Comparison of ENCODE assay signal across 7 worm cellular contexts in the genomic region with DNA sequence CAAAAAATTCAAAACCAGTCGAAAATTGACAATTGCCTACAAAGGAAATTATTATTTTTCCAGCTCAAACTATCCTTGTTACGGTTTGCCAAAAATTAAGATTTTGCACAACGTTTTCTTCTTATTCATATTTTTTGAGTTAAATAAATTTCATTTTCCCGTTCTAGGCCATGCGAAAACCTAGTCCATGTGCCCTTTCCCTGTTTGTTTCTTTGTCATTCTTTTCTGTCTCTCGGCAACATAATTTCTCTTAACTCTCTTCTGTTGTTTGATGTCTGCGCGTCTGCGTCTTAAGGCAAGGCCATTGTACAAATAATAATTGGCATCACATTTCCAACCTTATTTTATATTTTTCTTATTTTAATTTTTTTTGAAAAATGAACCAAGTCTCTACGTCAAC.
A peak's percentile ranks its signal among the peaks of the same experiment; 100 is the strongest.
TF ChIP-seq lines count a peak whose summit lies in the region.

nhr-228 (plus strand) TSS at position 261 of the 400 bp plus-strand sequence.

TF ChIP-seq in whole organism, L1 larva, 84 proteins besides CTCF, POLR2A, EP300 and RAD21 (continued from another document and continues in another):
- TF ChIP-seq nhr-237 (tag; optimal IDR thresholded peaks at IDR 0.05; lab: Kevin White, UChicago) (no peak), aly-2 (tag; optimal IDR thresholded peaks at IDR 0.05; lab: Kevin White, UChicago) (no peak), lin-39 (tag; optimal IDR thresholded peaks at IDR 0.05; lab: Kevin White, UChicago) (no peak), lsy-2 (tag; optimal IDR thresholded peaks at IDR 0.05; lab: Kevin White, UChicago) (peak; percentile 29 to 73), lin-13 (GFP tag; optimal IDR thresholded peaks at IDR 0.05; lab: Kevin White, UChicago) (no peak), nhr-12 (tag; optimal IDR thresholded peaks at IDR 0.05; lab: Kevin White, UChicago) (no peak), nhr-71 (tag; optimal IDR thresholded peaks at IDR 0.05; lab: Kevin White, UChicago) (peak; percentile 63), efl-3 (GFP tag; optimal IDR thresholded peaks at IDR 0.05; lab: Kevin White, UChicago) (no peak), elt-3 (tag; optimal IDR thresholded peaks at IDR 0.05; lab: Kevin White, UChicago) (peak in 1 of 6 experiments; percentile 47), irx-1 (tag; optimal IDR thresholded peaks at IDR 0.05; lab: Kevin White, UChicago) (peak; percentile 30), nhr-28 (tag; optimal IDR thresholded peaks at IDR 0.05; lab: Kevin White, UChicago) (no peak), unc-86 (tag; optimal IDR thresholded peaks at IDR 0.05; lab: Kevin White, UChicago) (no peak), hpl-2 (GFP tag; optimal IDR thresholded peaks at IDR 0.05; lab: Kevin White, UChicago) (no peak), unc-130 (tag; optimal IDR thresholded peaks at IDR 0.05; lab: Kevin White, UChicago) (peak; percentile 37), nhr-90 (tag; optimal IDR thresholded peaks at IDR 0.05; lab: Kevin White, UChicago; ENCODE audit: poor library complexity) (peak; percentile 10), mdl-1 (tag; optimal IDR thresholded peaks at IDR 0.05; lab: Kevin White, UChicago) (peak in 1 of 2 experiments; percentile 7), aha-1 (tag; optimal IDR thresholded peaks at IDR 0.05; lab: Kevin White, UChicago) (no peak), rnt-1 (tag; optimal IDR thresholded peaks at IDR 0.05; lab: Kevin White, UChicago) (peak; percentile 46)

TF ChIP-seq in whole organism, L2 larva, 48 proteins besides CTCF, POLR2A, EP300 and RAD21 (continued from another document and continues in another):
- TF ChIP-seq ztf-1 (GFP tag; conservative IDR thresholded peaks at IDR 0.05; lab: Robert Waterston, UW) (no peak), peb-1 (tag; optimal IDR thresholded peaks at IDR 0.05; lab: Kevin White, UChicago) (no peak), skn-1 (tag; optimal IDR thresholded peaks at IDR 0.05; lab: Kevin White, UChicago) (peak; percentile 77), mbf-1 (tag; optimal IDR thresholded peaks at IDR 0.05; lab: Kevin White, UChicago) (no peak), Y55F3AM.14 (GFP tag; optimal IDR thresholded peaks at IDR 0.05; lab: Kevin White, UChicago) (no peak), nhr-77 (tag; optimal IDR thresholded peaks at IDR 0.05; lab: Kevin White, UChicago) (no peak), ama-1 (optimal IDR thresholded peaks at IDR 0.05; lab: Kevin White, UChicago) (no peak), nhr-129 (tag; optimal IDR thresholded peaks at IDR 0.05; lab: Kevin White, UChicago) (peak; percentile 41), unc-39 (tag; optimal IDR thresholded peaks at IDR 0.05; lab: Kevin White, UChicago) (no peak), egl-27 (tag; optimal IDR thresholded peaks at IDR 0.05; lab: Kevin White, UChicago) (no peak), ZK546.5 (tag; optimal IDR thresholded peaks at IDR 0.05; lab: Kevin White, UChicago) (no peak), nhr-11 (tag; optimal IDR thresholded peaks at IDR 0.05; lab: Kevin White, UChicago) (no peak), F13H6.1 (tag; optimal IDR thresholded peaks at IDR 0.05; lab: Kevin White, UChicago) (peak; percentile 15), nhr-237 (tag; optimal IDR thresholded peaks at IDR 0.05; lab: Kevin White, UChicago) (no peak), nhr-10 (tag; optimal IDR thresholded peaks at IDR 0.05; lab: Kevin White, UChicago) (no peak), C34F6.9 (tag; optimal IDR thresholded peaks at IDR 0.05; lab: Kevin White, UChicago) (peak; percentile 60), blmp-1 (tag; optimal IDR thresholded peaks at IDR 0.05; lab: Kevin White, UChicago; ENCODE audit: insufficient read depth) (peak; percentile 19), elt-1 (tag; optimal IDR thresholded peaks at IDR 0.05; lab: Kevin White, UChicago) (no peak), nhr-12 (tag; optimal IDR thresholded peaks at IDR 0.05; lab: Kevin White, UChicago) (no peak)

TF ChIP-seq in whole organism, L3 larva, 47 proteins besides CTCF, POLR2A, EP300 and RAD21 (continued from another document):
- TF ChIP-seq hmg-11 (tag; optimal IDR thresholded peaks at IDR 0.05; lab: Kevin White, UChicago): peak; percentile 66
- no peak for TF ChIP-seq daf-12 (tag; optimal IDR thresholded peaks at IDR 0.05; lab: Kevin White, UChicago)
- TF ChIP-seq ceh-9 (tag; optimal IDR thresholded peaks at IDR 0.05; lab: Kevin White, UChicago): no peak
- peak; percentile 46 for TF ChIP-seq nhr-23 (tag; optimal IDR thresholded peaks at IDR 0.05; lab: Kevin White, UChicago)
- no peak for TF ChIP-seq pqm-1 (tag; optimal IDR thresholded peaks at IDR 0.05; lab: Kevin White, UChicago)

TF ChIP-seq in whole organism, L4 larva, 104 proteins besides CTCF, POLR2A, EP300 and RAD21 (continued from another document and continues in another):
- TF ChIP-seq nhr-237 (tag; optimal IDR thresholded peaks at IDR 0.05; lab: Kevin White, UChicago) (no peak), nhr-28 (tag; optimal IDR thresholded peaks at IDR 0.05; lab: Kevin White, UChicago) (peak; percentile 81), lsy-2 (tag; optimal IDR thresholded peaks at IDR 0.05; lab: Kevin White, UChicago) (peak in 1 of 2 experiments; percentile 54), nhr-10 (tag; optimal IDR thresholded peaks at IDR 0.05; lab: Kevin White, UChicago) (no peak), lin-13 (GFP tag; optimal IDR thresholded peaks at IDR 0.05; lab: Kevin White, UChicago) (no peak), hif-1 (tag; optimal IDR thresholded peaks at IDR 0.05; lab: Kevin White, UChicago) (peak in 1 of 2 experiments; percentile 12), aly-2 (tag; optimal IDR thresholded peaks at IDR 0.05; lab: Kevin White, UChicago) (no peak), saeg-2 (GFP tag; IDR thresholded peaks at IDR 0.05; lab: Robert Waterston, UW) (no peak), hmg-1.1 (GFP tag; IDR thresholded peaks at IDR 0.05; lab: Robert Waterston, UW) (0 out of 2 replicates have a peak, but pooled peaks have one; percentile 28), dmd-6 (GFP tag; IDR thresholded peaks at IDR 0.05; lab: Robert Waterston, UW) (no peak; the same call in 1 of the 2 replicates), unc-62 (GFP tag; optimal IDR thresholded peaks at IDR 0.05 in 1 of 2; lab: Kevin White, UChicago) (no peak), unc-62 (tag; optimal IDR thresholded peaks at IDR 0.05; lab: Kevin White, UChicago) (no peak), ztf-7 (tag; optimal IDR thresholded peaks at IDR 0.05; lab: Kevin White, UChicago) (no peak), pqm-1 (tag; optimal IDR thresholded peaks at IDR 0.05; lab: Kevin White, UChicago) (peak; percentile 57), madf-9 (GFP tag; conservative IDR thresholded peaks at IDR 0.05; lab: Robert Waterston, UW) (no peak), aha-1 (tag; lab: Kevin White, UChicago) (peak; percentile 90), daf-19 (GFP tag; conservative IDR thresholded peaks at IDR 0.05; lab: Robert Waterston, UW) (no peak), mdl-1 (tag; optimal IDR thresholded peaks at IDR 0.05; lab: Kevin White, UChicago) (peak in 1 of 2 experiments; percentile 58), ceh-20 (GFP tag; IDR thresholded peaks at IDR 0.05; lab: Robert Waterston, UW) (no peak), egl-43 (GFP tag; IDR thresholded peaks at IDR 0.05; lab: Robert Waterston, UW) (no peak), egl-27 (tag; optimal IDR thresholded peaks at IDR 0.05; lab: Kevin White, UChicago) (no peak), dve-1 (tag; optimal IDR thresholded peaks at IDR 0.05; lab: Kevin White, UChicago; ENCODE audit: insufficient read depth) (peak; percentile 55), nhr-42 (GFP tag; IDR thresholded peaks at IDR 0.05; lab: Robert Waterston, UW) (no peak)

TF ChIP-seq in whole organism, late embryonic, 69 proteins besides CTCF, POLR2A, EP300 and RAD21 (continued from another document and continues in another):
- no peak for TF ChIP-seq ahr-1 (tag; optimal IDR thresholded peaks at IDR 0.05; lab: Kevin White, UChicago)
- no peak for TF ChIP-seq ceh-6 (GFP tag; optimal IDR thresholded peaks at IDR 0.05; lab: Kevin White, UChicago)
- no peak for TF ChIP-seq T23F11.4 (GFP tag; optimal IDR thresholded peaks at IDR 0.05; lab: Kevin White, UChicago)
- no peak for TF ChIP-seq ztf-16 (tag; optimal IDR thresholded peaks at IDR 0.05; lab: Kevin White, UChicago)
- no peak for TF ChIP-seq elt-2 (tag; optimal IDR thresholded peaks at IDR 0.05; lab: Kevin White, UChicago)
- TF ChIP-seq dve-1 (tag; optimal IDR thresholded peaks at IDR 0.05; lab: Kevin White, UChicago): peak; percentile 29
- TF ChIP-seq ceh-18 (tag; optimal IDR thresholded peaks at IDR 0.05; lab: Kevin White, UChicago): no peak
- no peak for TF ChIP-seq Y22D7AL.16 (tag; optimal IDR thresholded peaks at IDR 0.05; lab: Kevin White, UChicago)
- TF ChIP-seq fkh-6 (tag; optimal IDR thresholded peaks at IDR 0.05; lab: Kevin White, UChicago): no peak
- TF ChIP-seq lim-6 (tag; optimal IDR thresholded peaks at IDR 0.05; lab: Kevin White, UChicago): no peak
- no peak for TF ChIP-seq ceh-19 (GFP tag; optimal IDR thresholded peaks at IDR 0.05; lab: Kevin White, UChicago)
- no peak for TF ChIP-seq odd-2 (tag; optimal IDR thresholded peaks at IDR 0.05; lab: Kevin White, UChicago)
- TF ChIP-seq elt-4 (tag; optimal IDR thresholded peaks at IDR 0.05; lab: Kevin White, UChicago): no peak
- TF ChIP-seq K02D7.2 (tag; optimal IDR thresholded peaks at IDR 0.05; lab: Kevin White, UChicago): no peak
- no peak for TF ChIP-seq pha-2 (tag; optimal IDR thresholded peaks at IDR 0.05; lab: Kevin White, UChicago)
- no peak for TF ChIP-seq ceh-22 (tag; optimal IDR thresholded peaks at IDR 0.05; lab: Kevin White, UChicago)
- TF ChIP-seq tbx-2 (tag; optimal IDR thresholded peaks at IDR 0.05; lab: Kevin White, UChicago): peak; percentile 6
- TF ChIP-seq hlh-8 (tag; optimal IDR thresholded peaks at IDR 0.05; lab: Kevin White, UChicago): no peak
- no peak for TF ChIP-seq pqm-1 (tag; optimal IDR thresholded peaks at IDR 0.05; lab: Kevin White, UChicago)
- TF ChIP-seq ttx-3 (tag; optimal IDR thresholded peaks at IDR 0.05; lab: Kevin White, UChicago): no peak
- no peak for TF ChIP-seq sox-4 (tag; optimal IDR thresholded peaks at IDR 0.05; lab: Kevin White, UChicago)
- no peak for TF ChIP-seq sdc-2 (tag; optimal IDR thresholded peaks at IDR 0.05; lab: Kevin White, UChicago)
- TF ChIP-seq nfya-1 (tag; optimal IDR thresholded peaks at IDR 0.05; lab: Kevin White, UChicago): peak; percentile 3
- TF ChIP-seq ceh-14 (tag; optimal IDR thresholded peaks at IDR 0.05; lab: Kevin White, UChicago): no peak
- TF ChIP-seq syd-9 (tag; optimal IDR thresholded peaks at IDR 0.05; lab: Kevin White, UChicago): no peak

TF ChIP-seq in whole organism, mixed stage, embryonic, 35 proteins besides CTCF, POLR2A, EP300 and RAD21 (continued from another document):
- TF ChIP-seq flh-1 (GFP tag; optimal IDR thresholded peaks at IDR 0.05; lab: Kevin White, UChicago): no peak
- no peak for TF ChIP-seq nhr-76 (tag; optimal IDR thresholded peaks at IDR 0.05; lab: Kevin White, UChicago)
- no peak for TF ChIP-seq nhr-28 (tag; optimal IDR thresholded peaks at IDR 0.05; lab: Kevin White, UChicago)
- TF ChIP-seq hlh-1 (tag; optimal IDR thresholded peaks at IDR 0.05; lab: Kevin White, UChicago): no peak
- TF ChIP-seq snpc-4 (tag; optimal IDR thresholded peaks at IDR 0.05; lab: Kevin White, UChicago): no peak
- no peak for TF ChIP-seq unc-120 (tag; optimal IDR thresholded peaks at IDR 0.05; lab: Kevin White, UChicago; ENCODE audit: poor library complexity, severe bottlenecking)
- TF ChIP-seq ham-2 (GFP tag; optimal IDR thresholded peaks at IDR 0.05; lab: Kevin White, UChicago): no peak
- TF ChIP-seq lsy-2 (tag; optimal IDR thresholded peaks at IDR 0.05; lab: Kevin White, UChicago): no peak
- no peak for TF ChIP-seq mls-2 (tag; optimal IDR thresholded peaks at IDR 0.05; lab: Kevin White, UChicago)
- no peak for TF ChIP-seq cnd-1 (tag; optimal IDR thresholded peaks at IDR 0.05; lab: Kevin White, UChicago)
- TF ChIP-seq bed-3 (GFP tag; optimal IDR thresholded peaks at IDR 0.05; lab: Kevin White, UChicago): no peak
- TF ChIP-seq ceh-83 (GFP tag; optimal IDR thresholded peaks at IDR 0.05; lab: Kevin White, UChicago): peak; percentile 3
- no peak for TF ChIP-seq zip-8 (tag; optimal IDR thresholded peaks at IDR 0.05; lab: Kevin White, UChicago)
- no peak for TF ChIP-seq ceh-39 (tag; optimal IDR thresholded peaks at IDR 0.05; lab: Kevin White, UChicago)
- no peak for TF ChIP-seq unc-62 (GFP tag; optimal IDR thresholded peaks at IDR 0.05; lab: Kevin White, UChicago)
- TF ChIP-seq sptf-1 (tag; optimal IDR thresholded peaks at IDR 0.05; lab: Kevin White, UChicago): no peak
- TF ChIP-seq sem-2 (GFP tag; optimal IDR thresholded peaks at IDR 0.05; lab: Kevin White, UChicago): no peak
- no peak for TF ChIP-seq ceh-43 (GFP tag; optimal IDR thresholded peaks at IDR 0.05; lab: Kevin White, UChicago)
- no peak for TF ChIP-seq unc-39 (tag; optimal IDR thresholded peaks at IDR 0.05; lab: Kevin White, UChicago)
- TF ChIP-seq nhr-237 (tag; optimal IDR thresholded peaks at IDR 0.05; lab: Kevin White, UChicago): peak; percentile 34

TF ChIP-seq in whole organism, young adult, 124 proteins besides CTCF, POLR2A, EP300 and RAD21 (continued from another document):
- TF ChIP-seq K11D2.4 (GFP tag; IDR thresholded peaks at IDR 0.05; lab: Robert Waterston, UW) (no peak), hlh-26 (GFP tag; conservative IDR thresholded peaks at IDR 0.05; lab: Robert Waterston, UW) (no peak), T07F8.4 (tag; optimal IDR thresholded peaks at IDR 0.05; lab: Kevin White, UChicago) (no peak), ztf-3 (GFP tag; optimal IDR thresholded peaks at IDR 0.05; lab: Kevin White, UChicago) (no peak), snpc-4 (GFP tag; optimal IDR thresholded peaks at IDR 0.05; lab: Kevin White, UChicago) (no peak), snpc-4 (tag; optimal IDR thresholded peaks at IDR 0.05; lab: Kevin White, UChicago) (no peak)
